Worm (Caenorhabditis elegans): ENCODE measurements around the gene fbxa-137.
"Not testable (repeated sequence)": the region's sequence is repeated elsewhere in the genome, so short reads cannot be mapped to it uniquely, and the experiment has no call there.

- not testable (repeated sequence) for TF ChIP-seq T23F11.4 (GFP tag; optimal IDR thresholded peaks at IDR 0.05); madf-2 (tag; optimal IDR thresholded peaks at IDR 0.05); K09A11.1 (tag; optimal IDR thresholded peaks at IDR 0.05; ENCODE audit: insufficient read depth); ceh-2 (tag; optimal IDR thresholded peaks at IDR 0.05); Y22D7AL.16 (tag; optimal IDR thresholded peaks at IDR 0.05)
Measured at ce11 chrV:2322466-2322865, 43.9 kb downstream of the fbxa-137 start, which contains the start of gene pud-1.2.

All from whole organism, late embryonic.